Worm (Caenorhabditis elegans) whole organism, L3 larva: ENCODE results near the gene ced-13.

Source experiments
- R02D3.7 ChIP-seq: fragments of 150-350 bp; optimal IDR thresholded peaks from 2 replicates; lab custom pipeline; 2014; ENCODE audit warnings: missing biosample characterization, missing genetic modification characterization
- ZK546.5 ChIP-seq: sonication (generic microtip); optimal IDR thresholded peaks from 2 replicates; lab custom pipeline; 2017; ENCODE audit warnings: missing biosample characterization, missing genetic modification characterization
- aly-2 ChIP-seq: fragments of 150-350 bp; optimal IDR thresholded peaks from 2 replicates; lab custom pipeline; 2014; ENCODE audit warnings: missing biosample characterization, missing genetic modification characterization
- ceh-16 ChIP-seq: sonication (generic microtip); optimal IDR thresholded peaks from 2 replicates; lab custom pipeline; 2017; ENCODE audit warnings: missing biosample characterization, missing genetic modification characterization
- ceh-28 ChIP-seq: fragments of 150-350 bp; optimal IDR thresholded peaks from 2 replicates; lab custom pipeline; 2014; ENCODE audit warnings: missing biosample characterization, missing genetic modification reagents, missing genetic modification characterization
- ceh-9 ChIP-seq: sonication (generic microtip); optimal IDR thresholded peaks from 2 replicates; lab custom pipeline; 2018; ENCODE audit warnings: missing biosample characterization, missing genetic modification characterization
- daf-12 ChIP-seq: fragments of 150-350 bp; optimal IDR thresholded peaks from 2 replicates; lab custom pipeline; 2014; ENCODE audit warnings: missing biosample characterization, missing genetic modification reagents, missing genetic modification characterization
- egl-5 ChIP-seq: fragments of 150-350 bp; optimal IDR thresholded peaks from 2 replicates; lab custom pipeline; 2017; ENCODE audit warnings: missing biosample characterization, missing genetic modification reagents, missing genetic modification characterization, inconsistent platforms
- elt-2 ChIP-seq: sonication (generic microtip); optimal IDR thresholded peaks from 2 replicates; lab custom pipeline; 2016; ENCODE audit warnings: missing genetic modification reagents, mild to moderate bottlenecking, missing genetic modification characterization, missing compliant biosample characterization
- elt-3 ChIP-seq, 3 experiments: fragments of 150-350 bp in 1 of 3; sonication (generic microtip) in 2 of 3; optimal IDR thresholded peaks; 2 replicates in 2 of 3; 4 replicates in 1 of 3; lab custom pipeline; 2014 to 2017; ENCODE audit warnings: missing biosample characterization in 3 of 3, missing genetic modification characterization in 3 of 3
- eor-1 ChIP-seq, 2 experiments: fragments of 150-350 bp; optimal IDR thresholded peaks; 2 replicates each; lab custom pipeline; 2014 to 2018; ENCODE audit warnings: missing biosample characterization in 2 of 2, missing genetic modification characterization in 2 of 2
- fkh-2 ChIP-seq: fragments of 150-350 bp; optimal IDR thresholded peaks from 2 replicates; lab custom pipeline; 2014; ENCODE audit warnings: missing biosample characterization, missing genetic modification reagents, missing genetic modification characterization
- fos-1 ChIP-seq: fragments of 150-350 bp; optimal IDR thresholded peaks from 2 replicates; lab custom pipeline; 2014; ENCODE audit warnings: missing biosample characterization, missing genetic modification characterization
- lin-15B ChIP-seq: fragments of 150-350 bp; optimal IDR thresholded peaks from 2 replicates; lab custom pipeline; 2014; ENCODE audit warnings: missing biosample characterization, missing genetic modification characterization
- lin-39 ChIP-seq: fragments of 150-350 bp; optimal IDR thresholded peaks from 2 replicates; lab custom pipeline; 2018; ENCODE audit warnings: missing biosample characterization, missing genetic modification reagents, missing genetic modification characterization
- lsy-12 ChIP-seq: sonication (generic microtip); optimal IDR thresholded peaks from 2 replicates; lab custom pipeline; 2016; ENCODE audit warnings: mild to moderate bottlenecking, missing genetic modification characterization, missing compliant biosample characterization
- mdl-1 ChIP-seq: fragments of 150-350 bp; optimal IDR thresholded peaks from 2 replicates; lab custom pipeline; 2014; ENCODE audit warnings: missing biosample characterization, missing genetic modification characterization
- mml-1 ChIP-seq: fragments of 150-350 bp; sonication (generic microtip); optimal IDR thresholded peaks from 3 replicates; lab custom pipeline; 2014; ENCODE audit warnings: missing biosample characterization, missing genetic modification characterization
- nfya-1 ChIP-seq: sonication (generic microtip); optimal IDR thresholded peaks from 2 replicates; lab custom pipeline; 2017; ENCODE audit warnings: missing genetic modification characterization, mild to moderate bottlenecking, missing compliant biosample characterization, antibody characterized with exemption, moderate library complexity; ENCODE audit not compliant: insufficient read depth
- nhr-11 ChIP-seq: fragments of 150-350 bp; optimal IDR thresholded peaks from 2 replicates; lab custom pipeline; 2014; ENCODE audit warnings: missing biosample characterization, missing genetic modification characterization
- nhr-12 ChIP-seq: fragments of 150-350 bp; optimal IDR thresholded peaks from 2 replicates; lab custom pipeline; 2014; ENCODE audit warnings: missing biosample characterization, missing genetic modification characterization
- nhr-23 ChIP-seq: fragments of 150-350 bp; optimal IDR thresholded peaks from 2 replicates; lab custom pipeline; 2014; ENCODE audit warnings: missing biosample characterization, missing genetic modification reagents, missing genetic modification characterization
- nhr-237 ChIP-seq: fragments of 150-350 bp; optimal IDR thresholded peaks from 2 replicates; lab custom pipeline; 2014; ENCODE audit warnings: missing biosample characterization, missing genetic modification characterization
- nhr-28 ChIP-seq: fragments of 150-350 bp; optimal IDR thresholded peaks from 2 replicates; lab custom pipeline; 2014; ENCODE audit warnings: missing biosample characterization, missing genetic modification characterization
- nhr-43 ChIP-seq: sonication (generic microtip); optimal IDR thresholded peaks from 2 replicates; lab custom pipeline; 2016; ENCODE audit warnings: mild to moderate bottlenecking, missing genetic modification characterization, missing compliant biosample characterization; ENCODE audit not compliant: poor library complexity, severe bottlenecking
- nhr-67 ChIP-seq: fragments of 150-350 bp; optimal IDR thresholded peaks from 2 replicates; lab custom pipeline; 2014; ENCODE audit warnings: missing biosample characterization, missing genetic modification characterization
- nhr-76 ChIP-seq: fragments of 150-350 bp; sonication (generic microtip); optimal IDR thresholded peaks from 5 replicates; lab custom pipeline; 2014; ENCODE audit warnings: missing biosample characterization, missing genetic modification characterization
- nhr-77 ChIP-seq: fragments of 150-350 bp; optimal IDR thresholded peaks from 2 replicates; lab custom pipeline; 2014; ENCODE audit warnings: missing biosample characterization, missing genetic modification characterization
- pha-4 ChIP-seq: fragments of 150-350 bp; optimal IDR thresholded peaks from 2 replicates; lab custom pipeline; 2014; ENCODE audit warnings: missing biosample characterization, missing genetic modification reagents, missing genetic modification characterization
- pqm-1 ChIP-seq: fragments of 150-350 bp; optimal IDR thresholded peaks from 2 replicates; lab custom pipeline; 2017; ENCODE audit warnings: missing biosample characterization, missing genetic modification characterization, inconsistent platforms
- skn-1 ChIP-seq: fragments of 150-350 bp; optimal IDR thresholded peaks from 2 replicates; lab custom pipeline; 2014; ENCODE audit warnings: missing biosample characterization, missing genetic modification characterization
- snpc-4 ChIP-seq: fragments of 150-350 bp; optimal IDR thresholded peaks from 2 replicates; lab custom pipeline; 2014; ENCODE audit warnings: missing biosample characterization, missing genetic modification characterization
- tbx-2 ChIP-seq: sonication (generic microtip); optimal IDR thresholded peaks from 2 replicates; lab custom pipeline; 2016; ENCODE audit warnings: mild to moderate bottlenecking, missing genetic modification characterization, missing compliant biosample characterization
- unc-62 ChIP-seq: fragments of 150-350 bp; sonication (generic microtip); optimal IDR thresholded peaks from 4 replicates; lab custom pipeline; 2014; ENCODE audit warnings: missing biosample characterization, missing genetic modification reagents, missing genetic modification characterization
- zag-1 ChIP-seq: fragments of 150-350 bp; optimal IDR thresholded peaks from 2 replicates; lab custom pipeline; 2014; ENCODE audit warnings: missing biosample characterization, missing genetic modification characterization
- ztf-11 ChIP-seq: fragments of 150-350 bp; optimal IDR thresholded peaks from 2 replicates; lab custom pipeline; 2014; ENCODE audit warnings: missing biosample characterization, missing genetic modification characterization
- ztf-4 ChIP-seq: fragments of 150-350 bp; optimal IDR thresholded peaks from 2 replicates; lab custom pipeline; 2014; ENCODE audit warnings: missing biosample characterization, missing genetic modification characterization

ced-13 gene

ce11 chrX:8299554-8299953 lies at the start of gene ced-13:
Gene ced-13, minus strand, starts transcription at chrX:8299654.
- TF ChIP-seq ceh-28 (tag; lab: Kevin White, UChicago) = no peak
- TF ChIP-seq nfya-1 (tag; lab: Kevin White, UChicago) = no peak
- TF ChIP-seq nhr-11 (tag; lab: Kevin White, UChicago) = no peak
- no peak for TF ChIP-seq nhr-237 (tag; lab: Kevin White, UChicago)
- TF ChIP-seq fkh-2 (tag; lab: Kevin White, UChicago) = no peak
- TF ChIP-seq aly-2 (tag; lab: Kevin White, UChicago) = no peak
- TF ChIP-seq nhr-28 (tag; lab: Kevin White, UChicago) = no peak
- no peak for TF ChIP-seq mdl-1 (tag; lab: Kevin White, UChicago)
- TF ChIP-seq elt-3 (tag; optimal IDR thresholded peaks at IDR 0.05; lab: Kevin White, UChicago) = no peak

DNA sequence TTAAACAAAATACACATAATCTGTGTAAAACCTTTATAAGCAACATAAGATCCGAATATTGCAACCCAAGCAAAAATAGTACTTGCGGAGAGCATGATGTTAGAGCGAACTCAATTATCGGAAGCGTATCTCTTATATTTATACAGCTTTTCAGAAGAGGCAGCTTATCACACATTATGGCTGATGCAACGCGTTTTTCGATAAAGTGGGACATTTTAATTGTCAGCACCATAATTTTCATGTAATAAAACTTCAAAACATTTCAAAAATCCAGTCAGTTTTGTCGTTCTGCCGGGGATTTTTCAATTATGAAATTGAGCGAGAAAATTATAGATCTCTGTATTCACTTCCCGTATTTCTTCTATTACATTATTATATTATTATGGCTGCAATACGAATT lies 46.8 kb upstream of the ced-13 start, which contains the start of gene drd-5:
drd-5 (minus strand) TSS at position 101 of the 400 bp plus-strand sequence.
- TF ChIP-seq nhr-23 (tag; lab: Kevin White, UChicago) (no peak), aly-2 (tag; lab: Kevin White, UChicago) (no peak), skn-1 (tag; lab: Kevin White, UChicago) (no peak), nhr-67 (tag; lab: Kevin White, UChicago) (no peak), elt-2 (tag; lab: Kevin White, UChicago) (peak; percentile 59), unc-62 (GFP tag; lab: Kevin White, UChicago) (no peak), fos-1 (no peak), ztf-4 (tag; lab: Kevin White, UChicago) (no peak)

ce11 chrX:8341675-8342074 lies 42.2 kb upstream of the ced-13 start, which contains the start of gene F55E10.1:
Gene F55E10.1, plus strand, starts transcription at chrX:8341975.
- TF ChIP-seq aly-2 (tag; lab: Kevin White, UChicago) (no peak), nhr-43 (tag; lab: Kevin White, UChicago) (no peak), nhr-67 (tag; lab: Kevin White, UChicago) (no peak), ceh-16 (tag; lab: Kevin White, UChicago) (no peak), nhr-28 (tag; lab: Kevin White, UChicago) (no peak), lin-39 (tag; lab: Kevin White, UChicago) (no peak), lin-15B (tag; lab: Kevin White, UChicago) (no peak), daf-12 (tag; lab: Kevin White, UChicago) (no peak), egl-5 (tag; lab: Kevin White, UChicago) (no peak), nhr-12 (tag; lab: Kevin White, UChicago) (no peak), nhr-76 (tag; lab: Kevin White, UChicago) (no peak)

DNA sequence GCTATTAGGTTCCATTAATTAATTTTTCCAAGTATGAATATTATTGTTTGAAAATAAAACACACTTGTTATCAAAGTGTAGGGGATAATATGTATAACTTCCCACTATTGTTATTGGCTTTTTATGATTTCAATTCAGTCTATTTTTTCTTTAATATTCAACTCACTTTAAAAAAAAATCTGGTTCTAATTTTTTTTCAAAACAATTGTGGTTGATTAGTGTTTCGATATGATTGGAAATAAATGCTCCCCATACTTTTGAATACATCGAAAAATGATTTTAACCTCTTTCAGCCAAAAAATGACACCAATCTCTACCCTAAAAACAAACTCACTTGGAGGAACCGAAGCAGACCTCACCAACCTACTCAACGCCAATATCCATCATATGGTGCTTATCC lies 40.9 kb upstream of the ced-13 start, which contains the start of gene F55E10.2:
F55E10.2 (plus strand) TSS at position 301 of the 400 bp plus-strand sequence.
- TF ChIP-seq unc-62 (GFP tag; lab: Kevin White, UChicago) (no peak), tbx-2 (tag; lab: Kevin White, UChicago) (no peak), pha-4 (tag; lab: Kevin White, UChicago) (no peak), nhr-76 (tag; lab: Kevin White, UChicago) (no peak), fkh-2 (tag; lab: Kevin White, UChicago) (no peak), lin-15B (tag; lab: Kevin White, UChicago) (no peak), mdl-1 (tag; lab: Kevin White, UChicago) (no peak), ceh-9 (tag; lab: Kevin White, UChicago) (no peak)
- TF ChIP-seq, all 47 proteins: peak for 0

DNA sequence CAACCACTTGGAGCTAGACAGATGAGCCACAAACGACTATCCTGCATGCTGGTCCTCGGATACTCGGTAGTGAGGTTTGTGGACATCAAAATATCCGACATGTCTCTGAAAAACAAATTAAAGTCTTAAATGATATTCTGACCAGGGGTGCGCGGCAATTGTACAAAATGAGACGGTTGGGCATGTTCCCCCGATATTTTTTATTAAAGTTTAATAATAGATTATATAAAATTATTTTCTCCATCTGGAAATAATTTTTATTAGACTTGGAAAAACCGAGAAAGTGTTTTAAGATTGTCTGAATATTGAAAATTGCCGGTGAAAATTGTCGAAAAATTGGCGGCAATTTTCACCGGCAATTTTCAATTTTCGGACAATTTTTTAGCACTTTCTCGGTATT lies 28.3 kb upstream of the ced-13 start, which contains the start of gene F55E10.4:
F55E10.4 (minus strand) TSS at position 101 of the 400 bp plus-strand sequence.
- TF ChIP-seq unc-62 (GFP tag; lab: Kevin White, UChicago) (no peak), nhr-11 (tag; lab: Kevin White, UChicago) (no peak), eor-1 (tag; optimal IDR thresholded peaks at IDR 0.05; lab: Kevin White, UChicago) (no peak), aly-2 (tag; lab: Kevin White, UChicago) (no peak), ztf-11 (tag; lab: Kevin White, UChicago) (no peak), lin-15B (tag; lab: Kevin White, UChicago) (no peak), nhr-77 (tag; lab: Kevin White, UChicago) (no peak), R02D3.7 (tag; lab: Kevin White, UChicago) (no peak), ceh-16 (tag; lab: Kevin White, UChicago) (no peak), zag-1 (tag; lab: Kevin White, UChicago) (no peak), nhr-67 (tag; lab: Kevin White, UChicago) (no peak), pqm-1 (no peak), fkh-2 (tag; lab: Kevin White, UChicago) (no peak), fos-1 (no peak), lsy-12 (tag; lab: Kevin White, UChicago) (no peak), snpc-4 (no peak), mml-1 (tag; lab: Kevin White, UChicago) (no peak), ZK546.5 (no peak)
